Fruit fly (Drosophila melanogaster) whole organism, embryonic: ENCODE results near the gene CG44271.

ENCODE experiments used
- CG16815 ChIP-seq: fragments of 200-800 bp; sonication (Bioruptor generic); optimal IDR thresholded peaks from 3 replicates; lab custom pipeline; 2017; ENCODE audit warnings: missing biosample characterization, mild to moderate bottlenecking, missing genetic modification characterization
- CG2116 ChIP-seq: fragments of 200-800 bp; sonication (Bioruptor generic); optimal IDR thresholded peaks from 3 replicates; lab custom pipeline; 2018; ENCODE audit warnings: missing biosample characterization, mild to moderate bottlenecking, missing genetic modification characterization
- CG2678 ChIP-seq: fragments of 200-800 bp; sonication (Bioruptor generic); optimal IDR thresholded peaks from 3 replicates; lab custom pipeline; 2019; ENCODE audit warnings: missing biosample characterization, mild to moderate bottlenecking, missing genetic modification characterization, moderate library complexity
- CG4404 ChIP-seq: fragments of 200-800 bp; sonication (Bioruptor generic); IDR thresholded peaks from 2 replicates; pipeline ENCODE4 v1.3.6; 2022; ENCODE audit warnings: missing biosample characterization, missing genetic modification characterization
- CrebB ChIP-seq: fragments of 200-800 bp; sonication (Bioruptor generic); optimal IDR thresholded peaks from 3 replicates; lab custom pipeline; 2018; ENCODE audit warnings: missing biosample characterization, mild to moderate bottlenecking, missing genetic modification characterization
- Side ChIP-seq: fragments of 200-800 bp; sonication (Bioruptor generic); optimal IDR thresholded peaks from 2 replicates; lab custom pipeline; 2016; ENCODE audit warnings: missing biosample characterization, missing genetic modification characterization
- luna ChIP-seq: fragments of 200-800 bp; sonication (Bioruptor generic); optimal IDR thresholded peaks from 2 replicates; lab custom pipeline; 2016; ENCODE audit warnings: missing biosample characterization, missing genetic modification characterization
- vnd ChIP-seq: fragments of 200-800 bp; sonication (Bioruptor generic); IDR thresholded peaks from 3 replicates; pipeline ENCODE4 v1.3.6; 2022; ENCODE audit warnings: missing biosample characterization, missing genetic modification characterization; ENCODE audit not compliant: partially characterized antibody

DNA sequence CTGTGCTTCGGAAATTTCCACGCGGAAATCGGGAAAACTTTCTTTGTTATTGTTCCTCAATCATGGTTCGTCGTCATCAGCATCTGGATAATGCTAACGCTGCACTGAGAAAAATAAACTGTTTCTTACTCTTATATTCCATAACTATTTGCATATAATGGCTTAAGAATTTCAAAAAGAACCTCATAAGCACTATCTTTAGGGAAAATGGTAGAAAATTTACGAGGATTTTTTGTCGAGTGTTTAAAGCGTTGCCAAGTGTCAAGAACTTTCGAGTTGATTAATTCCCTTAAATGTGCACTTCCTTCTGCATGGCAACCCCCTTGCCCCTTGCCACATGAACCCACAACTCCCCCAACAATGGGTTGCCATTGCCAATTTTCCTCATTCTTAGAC lies 40.3 kb upstream of the CG44271 start:
- peak; percentile 70 for TF ChIP-seq CG2678 (tag; lab: Kevin White, UChicago)
- TF ChIP-seq CG16815 (GFP tag; lab: Kevin White, UChicago) = no peak
- no peak for TF ChIP-seq CrebB (tag; lab: Kevin White, UChicago)
- peak; percentile 56 for TF ChIP-seq luna (GFP tag; lab: Kevin White, UChicago)
- TF ChIP-seq CG2116 (GFP tag; lab: Kevin White, UChicago) = no peak
- no peak for TF ChIP-seq vnd (GFP tag; lab: Robert Waterston, UW)
- TF ChIP-seq CG4404 = no peak
- TF ChIP-seq Side (GFP tag; lab: Kevin White, UChicago) = no peak
